Worm (Caenorhabditis elegans) whole organism, young adult: ENCODE measurements around the gene dao-4.

ENCODE experiments used
- B0035.1 ChIP-seq: sonication (generic microtip); optimal IDR thresholded peaks from 2 replicates; lab custom pipeline; 2016; ENCODE audit warnings: missing genetic modification characterization, mild to moderate bottlenecking, missing compliant biosample characterization, missing genotype, missing genetic modification reagents
- D2030.7 ChIP-seq: fragments of 200-800 bp; sonication (Bioruptor generic); IDR thresholded peaks from 2 replicates; pipeline ENCODE4 v1.3.6; 2022; ENCODE audit warnings: missing genetic modification reagents, missing genetic modification characterization, missing compliant biosample characterization
- F10E7.11 ChIP-seq: sonication (generic microtip); optimal IDR thresholded peaks from 2 replicates; lab custom pipeline; 2017; ENCODE audit warnings: mild to moderate bottlenecking, missing genetic modification characterization, moderate library complexity, missing compliant biosample characterization
- F23B12.7 ChIP-seq: sonication (generic microtip); optimal IDR thresholded peaks from 2 replicates; lab custom pipeline; 2017; ENCODE audit warnings: missing genetic modification characterization, mild to moderate bottlenecking, missing compliant biosample characterization, antibody characterized with exemption, moderate library complexity; ENCODE audit not compliant: insufficient read depth
- F33H1.4 ChIP-seq: fragments of 200-800 bp; sonication (Bioruptor generic); IDR thresholded peaks from 2 replicates; pipeline ENCODE4 v1.3.6; 2022; ENCODE audit warnings: missing genetic modification reagents, missing genetic modification characterization, missing compliant biosample characterization
- F37B4.10 ChIP-seq: fragments of 200-800 bp; sonication (Bioruptor generic); IDR thresholded peaks from 2 replicates; pipeline ENCODE4 v1.3.6; 2022; ENCODE audit warnings: missing genetic modification characterization, missing compliant biosample characterization
- F39B2.1 ChIP-seq: fragments of 200-800 bp; sonication (Bioruptor generic); IDR thresholded peaks from 2 replicates; pipeline ENCODE4 v1.3.6; 2022; ENCODE audit warnings: missing genetic modification reagents, missing genetic modification characterization, missing compliant biosample characterization
- F49E8.2 ChIP-seq: sonication (generic microtip); optimal IDR thresholded peaks from 3 replicates; lab custom pipeline; 2017; ENCODE audit warnings: missing genetic modification characterization, mild to moderate bottlenecking, missing compliant biosample characterization, antibody characterized with exemption, moderate library complexity; ENCODE audit not compliant: insufficient read depth
- K11D2.4 ChIP-seq: fragments of 200-800 bp; sonication (Bioruptor generic); IDR thresholded peaks from 2 replicates; pipeline ENCODE4 v1.3.6; 2022; ENCODE audit warnings: missing genetic modification reagents, missing genetic modification characterization, missing compliant biosample characterization
- T07F8.4 ChIP-seq: sonication (generic microtip); optimal IDR thresholded peaks from 2 replicates; lab custom pipeline; 2016; ENCODE audit warnings: mild to moderate bottlenecking, missing genetic modification characterization, moderate library complexity, missing compliant biosample characterization
- T26A5.8 ChIP-seq: sonication (generic microtip); optimal IDR thresholded peaks from 2 replicates; lab custom pipeline; 2016; ENCODE audit warnings: missing genetic modification characterization, missing compliant biosample characterization
- Y53G8AR.9 ChIP-seq: fragments of 200-800 bp; sonication (Bioruptor generic); conservative IDR thresholded peaks from 2 replicates; pipeline ENCODE4 v1.3.6; 2022; ENCODE audit warnings: missing genetic modification reagents, missing genetic modification characterization, missing compliant biosample characterization
- Y67H2A.10 ChIP-seq: fragments of 200-800 bp; sonication (Bioruptor generic); conservative IDR thresholded peaks from 2 replicates; pipeline ENCODE4 v1.3.6; 2022; ENCODE audit warnings: missing genetic modification reagents, missing genetic modification characterization, missing compliant biosample characterization
- aptf-2 ChIP-seq: fragments of 200-800 bp; sonication (Bioruptor generic); conservative IDR thresholded peaks from 2 replicates; pipeline ENCODE4 v1.3.6; 2022; ENCODE audit warnings: missing genetic modification reagents, missing genetic modification characterization, missing compliant biosample characterization
- bed-1 ChIP-seq: fragments of 200-800 bp; sonication (Bioruptor generic); IDR thresholded peaks from 2 replicates; pipeline ENCODE4 v1.3.6; 2022; ENCODE audit warnings: missing genetic modification reagents, missing genetic modification characterization, missing compliant biosample characterization
- ccch-3 ChIP-seq: fragments of 200-800 bp; sonication (Bioruptor generic); optimal IDR thresholded peaks from 2 replicates; lab custom pipeline; 2018; ENCODE audit warnings: mild to moderate bottlenecking, missing genetic modification characterization, missing compliant biosample characterization
- cebp-2 ChIP-seq: fragments of 200-800 bp; sonication (Bioruptor generic); IDR thresholded peaks from 2 replicates; pipeline ENCODE4 v1.3.6; 2022; ENCODE audit warnings: missing genetic modification characterization, missing compliant biosample characterization
- ceh-100 ChIP-seq: fragments of 200-800 bp; sonication (Bioruptor generic); IDR thresholded peaks from 2 replicates; pipeline ENCODE4 v1.3.6; 2022; ENCODE audit warnings: missing genetic modification reagents, missing genetic modification characterization, missing compliant biosample characterization
- die-1 ChIP-seq: sonication (generic microtip); optimal IDR thresholded peaks from 2 replicates; lab custom pipeline; 2016; ENCODE audit warnings: missing genotype, mild to moderate bottlenecking, missing genetic modification characterization, missing compliant biosample characterization
- dpff-1 ChIP-seq: sonication (generic microtip); optimal IDR thresholded peaks from 2 replicates; lab custom pipeline; 2017; ENCODE audit warnings: mild to moderate bottlenecking, missing genetic modification characterization, missing compliant biosample characterization
- dpl-1 ChIP-seq: fragments of 150-350 bp; optimal IDR thresholded peaks from 2 replicates; lab custom pipeline; 2014; ENCODE audit warnings: missing biosample characterization, missing genetic modification reagents, missing genetic modification characterization
- efl-1 ChIP-seq: fragments of 150-350 bp; optimal IDR thresholded peaks from 2 replicates; lab custom pipeline; 2014; ENCODE audit warnings: missing biosample characterization, missing genetic modification reagents, missing genetic modification characterization
- egl-18 ChIP-seq: fragments of 200-800 bp; sonication (Bioruptor generic); IDR thresholded peaks from 2 replicates; pipeline ENCODE4 v1.3.6; 2022; ENCODE audit warnings: missing genetic modification reagents, missing genetic modification characterization, missing compliant biosample characterization
- him-1 ChIP-seq: sonication (generic microtip); optimal IDR thresholded peaks from 2 replicates; lab custom pipeline; 2016; ENCODE audit warnings: missing genotype, missing genetic modification reagents, missing genetic modification characterization, missing compliant biosample characterization
- hlh-12 ChIP-seq: sonication (generic microtip); optimal IDR thresholded peaks from 2 replicates; lab custom pipeline; 2016; ENCODE audit warnings: missing genetic modification characterization, missing compliant biosample characterization
- hrde-1 ChIP-seq: sonication (generic microtip); optimal IDR thresholded peaks from 2 replicates; lab custom pipeline; 2016; ENCODE audit warnings: missing genetic modification characterization, mild to moderate bottlenecking, missing compliant biosample characterization, moderate library complexity, missing genotype, missing genetic modification reagents, borderline replicate concordance
- hsf-1 ChIP-seq: fragments of 200-800 bp; sonication (Bioruptor generic); IDR thresholded peaks from 2 replicates; pipeline ENCODE4 v1.3.6; 2022; ENCODE audit warnings: missing genetic modification reagents, missing genetic modification characterization, missing compliant biosample characterization
- let-607 ChIP-seq, 2 experiments: fragments of 200-800 bp in 1 of 2; sonication (Bioruptor generic) in 1 of 2; sonication (generic microtip) in 1 of 2; optimal IDR thresholded peaks; 2 replicates each; lab custom pipeline; 2016 to 2018; ENCODE audit warnings: mild to moderate bottlenecking in 2 of 2, missing compliant biosample characterization in 2 of 2, missing genetic modification characterization in 2 of 2, moderate library complexity in 2 of 2, missing genotype in 1 of 2
- lin-26 ChIP-seq: fragments of 200-800 bp; sonication (Bioruptor generic); IDR thresholded peaks from 2 replicates; pipeline ENCODE4 v1.3.6; 2022; ENCODE audit warnings: missing genetic modification reagents, missing genetic modification characterization, missing compliant biosample characterization
- lin-35 ChIP-seq, 3 experiments: fragments of 150-350 bp in 2 of 3; sonication (generic microtip) in 1 of 3; optimal IDR thresholded peaks; 2 replicates each; lab custom pipeline; 2014 to 2018; ENCODE audit warnings: missing biosample characterization in 3 of 3, missing genetic modification characterization in 3 of 3, missing genetic modification reagents in 3 of 3
- madf-6 ChIP-seq: fragments of 200-800 bp; sonication (Bioruptor generic); IDR thresholded peaks from 2 replicates; pipeline ENCODE4 v1.3.6; 2022; ENCODE audit warnings: missing genetic modification reagents, missing genetic modification characterization, missing compliant biosample characterization
- mcd-1 ChIP-seq: fragments of 200-800 bp; sonication (Bioruptor generic); IDR thresholded peaks from 2 replicates; pipeline ENCODE4 v1.3.6; 2022; ENCODE audit warnings: missing genetic modification reagents, missing genetic modification characterization, missing compliant biosample characterization
- mes-4 ChIP-seq: sonication (generic microtip); optimal IDR thresholded peaks from 2 replicates; lab custom pipeline; 2016; ENCODE audit warnings: missing genotype, missing genetic modification characterization, missing compliant biosample characterization
- nhr-80 ChIP-seq: sonication (generic microtip); optimal IDR thresholded peaks from 2 replicates; lab custom pipeline; 2016; ENCODE audit warnings: missing genetic modification characterization, missing compliant biosample characterization
- rec-8 ChIP-seq, 2 experiments: sonication (generic microtip); optimal IDR thresholded peaks; 2 replicates each; lab custom pipeline; 2016; ENCODE audit warnings: mild to moderate bottlenecking in 2 of 2, missing genetic modification characterization in 2 of 2, missing genetic modification reagents in 2 of 2, missing genotype in 2 of 2, missing biosample characterization in 1 of 2, missing compliant biosample characterization in 1 of 2, moderate library complexity in 1 of 2
- repo-1 ChIP-seq: sonication (generic microtip); optimal IDR thresholded peaks from 2 replicates; lab custom pipeline; 2017; ENCODE audit warnings: mild to moderate bottlenecking, missing genetic modification characterization, missing compliant biosample characterization
- zim-3 ChIP-seq: sonication (generic microtip); optimal IDR thresholded peaks from 2 replicates; lab custom pipeline; 2017; ENCODE audit warnings: mild to moderate bottlenecking, missing genetic modification characterization, moderate library complexity, missing compliant biosample characterization
- ztf-18 ChIP-seq: sonication (generic microtip); optimal IDR thresholded peaks from 2 replicates; lab custom pipeline; 2016; ENCODE audit warnings: missing genotype, mild to moderate bottlenecking, missing genetic modification characterization, missing compliant biosample characterization
- ztf-26 ChIP-seq: sonication (generic microtip); optimal IDR thresholded peaks from 2 replicates; lab custom pipeline; 2017; ENCODE audit warnings: missing genetic modification characterization, missing compliant biosample characterization

dao-4 gene

ce11 chrX:10053742-10054409 is 21.2 kb upstream of the dao-4 start, which contains the start of gene cbs-1:
Gene cbs-1 (plus strand): TSS chrX:10054275.
- TF ChIP-seq lin-35 (GFP tag; optimal IDR thresholded peaks at IDR 0.05; lab: Kevin White, UChicago), result no peak
- no peak for TF ChIP-seq repo-1
- TF ChIP-seq F10E7.11, result no peak
- no peak for TF ChIP-seq dpl-1
- peak; percentile 9 for TF ChIP-seq nhr-80 (tag; lab: Kevin White, UChicago)
- no peak for TF ChIP-seq zim-3 (tag; lab: Kevin White, UChicago)
- TF ChIP-seq, all 124 proteins: peak for 1

- no peak for TF ChIP-seq F23B12.7
- no peak for TF ChIP-seq hsf-1 (GFP tag; lab: Robert Waterston, UW)
- no peak for TF ChIP-seq F49E8.2 (tag; lab: Kevin White, UChicago)
- TF ChIP-seq let-607 (tag; optimal IDR thresholded peaks at IDR 0.05; lab: Kevin White, UChicago), result no peak
- TF ChIP-seq repo-1, result no peak
- no peak for TF ChIP-seq egl-18 (GFP tag; lab: Robert Waterston, UW)
- no peak for TF ChIP-seq K11D2.4 (GFP tag; lab: Robert Waterston, UW)
- no peak for TF ChIP-seq F33H1.4 (GFP tag; lab: Robert Waterston, UW)
- TF ChIP-seq B0035.1, result no peak
- TF ChIP-seq dpff-1, result no peak
- TF ChIP-seq D2030.7 (GFP tag; lab: Robert Waterston, UW), result no peak
- TF ChIP-seq hlh-12, result no peak
- no peak for TF ChIP-seq ccch-3 (GFP tag; lab: Kevin White, UChicago)
- TF ChIP-seq mes-4 (tag; lab: Kevin White, UChicago), result no peak
- no peak for TF ChIP-seq Y53G8AR.9 (GFP tag; lab: Robert Waterston, UW)
- no peak for TF ChIP-seq bed-1 (GFP tag; lab: Robert Waterston, UW)
- TF ChIP-seq ztf-18, result no peak
- TF ChIP-seq efl-1 (GFP tag; lab: Kevin White, UChicago), result no peak
These were observed 20.7 kb upstream of the dao-4 start for ce11 chrX:10054410-10054800.

ce11 chrX:10058332-10058731 is 16.8 kb upstream of the dao-4 start, which contains the start of gene ZC373.2:
Gene ZC373.2 (minus strand): TSS chrX:10058432.
- TF ChIP-seq madf-6 (no peak), hrde-1 (no peak), cebp-2 (GFP tag; lab: Robert Waterston, UW) (no peak), die-1 (no peak), Y67H2A.10 (no peak)

- TF ChIP-seq F37B4.10 (GFP tag; lab: Robert Waterston, UW), result no peak
- TF ChIP-seq aptf-2 (GFP tag; lab: Robert Waterston, UW), result no peak
- TF ChIP-seq ceh-100, result no peak
- no peak for TF ChIP-seq rec-8 (tag; optimal IDR thresholded peaks at IDR 0.05; lab: Kevin White, UChicago)
- TF ChIP-seq T07F8.4 (tag; lab: Kevin White, UChicago), result no peak
- no peak for TF ChIP-seq F39B2.1 (GFP tag; lab: Robert Waterston, UW)
- no peak for TF ChIP-seq T26A5.8 (tag; lab: Kevin White, UChicago)
- TF ChIP-seq lin-26 (GFP tag; lab: Robert Waterston, UW), result no peak
- no peak for TF ChIP-seq B0035.1
- no peak for TF ChIP-seq ztf-26 (tag; lab: Kevin White, UChicago)
- no peak for TF ChIP-seq mcd-1 (GFP tag; lab: Robert Waterston, UW)
- TF ChIP-seq Y67H2A.10, result no peak
- TF ChIP-seq him-1 (tag; lab: Kevin White, UChicago), result no peak
These were observed 14.5 kb upstream of the dao-4 start, which contains the start of gene ZC373.3 for ce11 chrX:10060475-10061011. Gene ZC373.3 (plus strand): TSS chrX:10060525.
